Worm (Caenorhabditis elegans) whole organism, mixed stage, embryonic: ENCODE data around the gene oxi-1.

ENCODE experiments used
- pha-4 ChIP-seq: fragments of 150-350 bp; optimal IDR thresholded peaks from 2 replicates; lab custom pipeline; 2018; ENCODE audit warnings: missing biosample characterization, missing genetic modification reagents, missing genetic modification characterization
- unc-39 ChIP-seq: fragments of 150-350 bp; optimal IDR thresholded peaks from 2 replicates; lab custom pipeline; 2014; ENCODE audit warnings: missing biosample characterization, missing genetic modification characterization

DNA sequence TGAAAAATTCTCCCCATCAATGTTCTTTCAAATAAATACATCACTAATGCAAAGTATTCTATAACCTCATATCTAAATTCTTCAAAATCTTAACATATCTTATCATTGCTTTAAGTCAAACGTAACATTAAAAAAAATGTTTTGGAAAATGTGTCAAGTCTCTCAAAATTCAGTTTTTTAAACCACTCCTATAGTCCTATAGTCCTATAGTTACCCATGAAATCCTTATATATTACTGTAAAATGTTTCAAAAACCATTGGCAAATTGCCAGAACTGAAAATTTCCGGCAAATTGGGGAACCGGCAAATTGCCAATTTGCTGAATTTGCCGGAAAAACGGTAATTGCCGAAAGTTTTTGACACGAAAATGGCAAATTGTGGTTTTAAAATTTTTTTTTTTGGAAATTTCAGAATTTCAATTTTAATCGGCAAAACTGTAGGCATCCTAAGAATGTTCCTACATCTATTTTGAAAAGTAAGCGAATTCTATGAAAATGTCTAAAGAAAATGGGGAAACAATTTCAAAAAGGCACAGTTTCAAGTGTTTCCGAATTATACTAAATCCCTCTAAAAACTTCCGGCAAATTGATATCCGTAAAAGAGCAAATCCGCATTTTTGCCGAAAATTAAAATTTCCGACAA is 46.4 kb downstream of the oxi-1 start:
- TF ChIP-seq unc-39 (tag; lab: Kevin White, UChicago) (no peak), pha-4 (tag; lab: Kevin White, UChicago) (no peak)
